Fruit fly (Drosophila melanogaster): ENCODE measurements around the gene CG10650.

Gene CG10650

DNA sequence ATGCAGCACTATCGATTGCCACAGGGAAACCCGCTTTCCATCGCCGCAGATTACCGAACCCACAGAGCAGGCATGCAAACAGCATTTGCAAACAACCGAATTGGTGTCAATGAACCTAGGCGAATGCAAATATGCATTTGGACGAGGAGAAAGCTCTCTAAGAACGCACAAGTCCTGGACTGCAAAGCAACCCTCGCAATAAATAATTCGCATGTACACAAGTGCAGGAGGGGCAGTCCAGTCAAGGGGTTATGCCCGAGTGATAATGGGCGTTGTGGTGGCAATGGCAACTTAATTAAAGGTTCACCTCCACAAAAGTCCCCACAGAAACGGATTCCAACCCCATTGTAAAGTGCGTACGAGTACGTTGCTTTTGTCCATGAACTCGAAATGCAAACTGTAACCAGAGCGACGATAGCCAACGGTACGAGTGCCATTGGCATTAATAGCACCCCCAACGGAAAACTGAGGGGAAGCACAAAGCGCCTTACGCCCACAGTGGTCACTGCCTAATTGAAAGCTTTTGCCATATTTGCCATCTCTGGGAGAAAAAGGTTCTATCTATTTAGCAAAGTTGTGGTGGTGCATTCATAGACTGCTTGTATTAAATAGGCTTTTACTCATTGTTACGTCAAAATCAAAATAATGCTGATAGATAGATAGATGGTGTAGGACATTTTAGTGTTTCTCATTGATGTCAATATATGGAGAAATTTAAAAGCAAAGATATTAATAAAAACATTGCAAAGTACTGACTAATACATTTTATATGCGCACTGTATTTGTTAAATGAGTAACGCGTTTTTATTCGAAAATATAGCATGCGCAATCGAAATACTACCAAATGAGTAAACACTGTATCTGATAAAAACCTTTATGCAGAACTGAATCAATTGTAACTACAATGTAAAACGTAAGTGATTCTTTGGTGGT lies 12.6 kb downstream of the CG10650 start (continued):
- TF ChIP-seq fd64A (GFP tag; optimal IDR thresholded peaks at IDR 0.05) (no peak), Jarid2 (GFP tag; optimal IDR thresholded peaks at IDR 0.05) (no peak), Hmr (GFP tag; optimal IDR thresholded peaks at IDR 0.05) (no peak), psq (GFP tag; optimal IDR thresholded peaks at IDR 0.05) (no peak), eyg (GFP tag; optimal IDR thresholded peaks at IDR 0.05) (no peak), bigmax (GFP tag; optimal IDR thresholded peaks at IDR 0.05) (no peak), phol (tag; optimal IDR thresholded peaks at IDR 0.05) (peak; percentile 17), CG10267 (tag; optimal IDR thresholded peaks at IDR 0.05) (no peak), usp (GFP tag; optimal IDR thresholded peaks at IDR 0.05) (no peak), CG11456 (GFP tag; IDR thresholded peaks at IDR 0.05) (no peak), Ets65A (GFP tag) (no peak), CTCF (GFP tag; optimal IDR thresholded peaks at IDR 0.05) (no peak), mirr (GFP tag; optimal IDR thresholded peaks at IDR 0.05) (no peak), scrt (GFP tag; optimal IDR thresholded peaks at IDR 0.05) (no peak), Six4 (GFP tag; optimal IDR thresholded peaks at IDR 0.05) (no peak), Atf6 (GFP tag; IDR thresholded peaks at IDR 0.05) (no peak), Lpt (GFP tag; optimal IDR thresholded peaks at IDR 0.05) (no peak), CG2129 (GFP tag; IDR thresholded peaks at IDR 0.05; ENCODE audit: partially characterized antibody) (no peak), Bteb2 (GFP tag; optimal IDR thresholded peaks at IDR 0.05) (no peak), hbn (GFP tag; IDR thresholded peaks at IDR 0.05; ENCODE audit: partially characterized antibody) (no peak), CG7786 (GFP tag; optimal IDR thresholded peaks at IDR 0.05) (no peak), Bdp1 (GFP tag; optimal IDR thresholded peaks at IDR 0.05) (no peak), CG3407 (GFP tag; optimal IDR thresholded peaks at IDR 0.05) (no peak), ab (GFP tag; optimal IDR thresholded peaks at IDR 0.05) (no peak), dysf (GFP tag; IDR thresholded peaks at IDR 0.05) (no peak), B-H1 (GFP tag; IDR thresholded peaks at IDR 0.05) (no peak), fd3F (GFP tag; optimal IDR thresholded peaks at IDR 0.05) (no peak), lmd (GFP tag; IDR thresholded peaks at IDR 0.05) (no peak), Antp (GFP tag; optimal IDR thresholded peaks at IDR 0.05) (no peak), kay (GFP tag; optimal IDR thresholded peaks at IDR 0.05) (no peak), shn (GFP tag; optimal IDR thresholded peaks at IDR 0.05) (no peak), so (GFP tag; IDR thresholded peaks at IDR 0.05) (no peak), crp (GFP tag; optimal IDR thresholded peaks at IDR 0.05) (no peak), CG8290 (GFP tag; optimal IDR thresholded peaks at IDR 0.05) (no peak), CG8290 (tag; optimal IDR thresholded peaks at IDR 0.05) (no peak), CG9727 (GFP tag; optimal IDR thresholded peaks at IDR 0.05) (no peak), bbx (GFP tag; IDR thresholded peaks at IDR 0.05; ENCODE audit: partially characterized antibody) (no peak), gce (GFP tag; IDR thresholded peaks at IDR 0.05) (no peak), lola (GFP tag; optimal IDR thresholded peaks at IDR 0.05) (peak in 1 of 3 experiments; percentile 3), Xrp1 (GFP tag; IDR thresholded peaks at IDR 0.05) (no peak), tna (GFP tag; IDR thresholded peaks at IDR 0.05; ENCODE audit: partially characterized antibody) (no peak), disco-r (GFP tag; optimal IDR thresholded peaks at IDR 0.05) (no peak), CG15696 (tag; optimal IDR thresholded peaks at IDR 0.05) (no peak), luna (GFP tag; optimal IDR thresholded peaks at IDR 0.05) (no peak), Lhr (GFP tag; optimal IDR thresholded peaks at IDR 0.05) (no peak), Hr51 (GFP tag; optimal IDR thresholded peaks at IDR 0.05) (peak in 1 of 2 experiments; percentile 15), CG10565 (GFP tag; optimal IDR thresholded peaks at IDR 0.05) (no peak), CG32772 (GFP tag; IDR thresholded peaks at IDR 0.05) (no peak), CG17912 (GFP tag; optimal IDR thresholded peaks at IDR 0.05) (no peak), Atf3 (GFP tag; optimal IDR thresholded peaks at IDR 0.05) (no peak)

All from whole organism, embryonic.